Fruit fly (Drosophila melanogaster): ENCODE data around the gene CG9386.

Gene CG9386

DNA sequence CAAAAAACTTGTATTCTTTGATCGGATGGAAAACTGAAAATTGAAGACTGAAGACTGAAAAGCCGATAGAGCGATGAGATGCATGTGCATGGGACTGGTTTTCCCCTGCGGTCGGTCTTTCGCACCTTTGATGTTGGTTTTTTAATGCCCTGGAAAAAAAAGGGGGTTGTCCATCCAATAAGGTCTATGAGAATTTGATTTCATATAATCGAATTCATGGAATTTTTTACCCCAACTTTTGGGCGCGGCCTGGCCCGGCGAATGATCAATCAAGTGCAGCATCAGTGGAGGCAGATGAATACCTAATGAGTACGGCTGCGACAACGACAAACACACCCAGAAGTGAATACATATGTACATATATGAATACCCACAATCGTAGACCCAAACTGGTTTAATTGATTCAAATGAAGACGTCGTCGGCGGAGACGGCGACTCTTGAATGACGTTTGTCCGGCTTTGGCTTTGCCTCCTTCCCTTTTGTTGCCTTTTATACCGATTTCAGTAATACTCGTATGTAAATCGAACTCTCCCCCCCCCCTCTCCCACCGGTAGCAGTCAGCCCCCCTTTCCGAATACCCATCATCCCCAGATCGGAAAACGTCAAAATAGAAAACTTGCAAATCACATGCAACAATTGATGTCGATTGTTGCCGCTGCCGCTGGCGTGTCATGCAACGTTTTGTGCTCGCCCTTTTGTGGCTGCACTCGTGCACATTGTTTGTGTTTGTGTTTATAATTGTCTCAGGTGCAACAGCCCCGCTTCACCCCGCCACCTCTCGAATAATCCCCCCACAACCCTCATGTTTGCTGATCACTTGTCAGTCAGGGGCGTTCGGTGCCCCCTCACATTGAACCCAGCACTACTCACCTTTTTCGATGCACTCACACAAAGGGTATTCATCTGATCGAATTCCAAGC lies 48.1 kb upstream of the CG9386 start (continued):
- TF ChIP-seq HmgZ (tag; optimal IDR thresholded peaks at IDR 0.05) (no peak), Gug (GFP tag; IDR thresholded peaks at IDR 0.05) (no peak), hkb (optimal IDR thresholded peaks at IDR 0.05) (no peak), hkb (GFP tag; IDR thresholded peaks at IDR 0.05) (no peak), oc (tag; optimal IDR thresholded peaks at IDR 0.05) (peak; percentile 55), ci (GFP tag; IDR thresholded peaks at IDR 0.05) (peak; percentile 56; the same call in 2 of the 3 replicates), CG7963 (GFP tag; IDR thresholded peaks at IDR 0.05; ENCODE audit: partially characterized antibody) (no peak), CG6272 (GFP tag; IDR thresholded peaks at IDR 0.05) (no peak), CG4707 (GFP tag; optimal IDR thresholded peaks at IDR 0.05) (no peak), amos (GFP tag; IDR thresholded peaks at IDR 0.05; ENCODE audit: partially characterized antibody) (no peak), corto (GFP tag; optimal IDR thresholded peaks at IDR 0.05) (no peak), abd-A (tag; optimal IDR thresholded peaks at IDR 0.05) (peak; percentile 81), pb (GFP tag; optimal IDR thresholded peaks at IDR 0.05) (no peak), phol (tag; optimal IDR thresholded peaks at IDR 0.05) (no peak), CG30403 (GFP tag; optimal IDR thresholded peaks at IDR 0.05) (no peak), Meics (GFP tag; optimal IDR thresholded peaks at IDR 0.05) (no peak), exex (tag; optimal IDR thresholded peaks at IDR 0.05) (no peak)

- no peak for TF ChIP-seq CG3281 (GFP tag; optimal IDR thresholded peaks at IDR 0.05)
- no peak for TF ChIP-seq CG6272 (GFP tag; IDR thresholded peaks at IDR 0.05)
- TF ChIP-seq CG15514 (GFP tag; optimal IDR thresholded peaks at IDR 0.05), result no peak
- no peak for TF ChIP-seq CG17361 (GFP tag; IDR thresholded peaks at IDR 0.05)
- TF ChIP-seq CG34376 (GFP tag; optimal IDR thresholded peaks at IDR 0.05), result no peak
- TF ChIP-seq CG10209 (GFP tag; optimal IDR thresholded peaks at IDR 0.05), result no peak
- TF ChIP-seq kah (GFP tag; optimal IDR thresholded peaks at IDR 0.05), result peak; percentile 77
- TF ChIP-seq Pdp1 (GFP tag; optimal IDR thresholded peaks at IDR 0.05), result peak in 1 of 2 experiments; percentile 90
- TF ChIP-seq cad (GFP tag; optimal IDR thresholded peaks at IDR 0.05), result no peak
- peak; percentile 29 for TF ChIP-seq Med (GFP tag)
- TF ChIP-seq CG12391 (tag; optimal IDR thresholded peaks at IDR 0.05), result no peak
- TF ChIP-seq CG15601 (tag; optimal IDR thresholded peaks at IDR 0.05), result no peak
- TF ChIP-seq Hand (GFP tag; optimal IDR thresholded peaks at IDR 0.05), result no peak
- peak; percentile 18 for TF ChIP-seq gem (tag; optimal IDR thresholded peaks at IDR 0.05)
- TF ChIP-seq CG10267 (tag; optimal IDR thresholded peaks at IDR 0.05), result no peak
- no peak for TF ChIP-seq Dip2 (GFP tag; IDR thresholded peaks at IDR 0.05)
- no peak for TF ChIP-seq CG15073 (GFP tag; optimal IDR thresholded peaks at IDR 0.05)
- no peak for TF ChIP-seq CG18476 (GFP tag; optimal IDR thresholded peaks at IDR 0.05)
- TF ChIP-seq CG1792 (GFP tag; optimal IDR thresholded peaks at IDR 0.05), result no peak
- TF ChIP-seq CG4282 (GFP tag; optimal IDR thresholded peaks at IDR 0.05), result no peak
- TF ChIP-seq dm (GFP tag; optimal IDR thresholded peaks at IDR 0.05), result no peak
- TF ChIP-seq en (GFP tag; optimal IDR thresholded peaks at IDR 0.05), result no peak
- TF ChIP-seq chm (GFP tag; IDR thresholded peaks at IDR 0.05), result 0 out of 2 replicates have a peak, but pooled peaks have one; percentile 17
- TF ChIP-seq ham (GFP tag; IDR thresholded peaks at IDR 0.05), result no peak
- 0 out of 4 replicates have a peak, but pooled peaks have one; percentile 62 for TF ChIP-seq chinmo (GFP tag; IDR thresholded peaks at IDR 0.05; ENCODE audit: partially characterized antibody)
- no peak for TF ChIP-seq CG10366 (GFP tag; IDR thresholded peaks at IDR 0.05)
- TF ChIP-seq tgo (GFP tag; IDR thresholded peaks at IDR 0.05), result no peak
- no peak for TF ChIP-seq Asciz (GFP tag; optimal IDR thresholded peaks at IDR 0.05)
- TF ChIP-seq unpg (GFP tag; optimal IDR thresholded peaks at IDR 0.05), result no peak
- TF ChIP-seq CG31441 (GFP tag; IDR thresholded peaks at IDR 0.05), result no peak
- TF ChIP-seq CG3847 (GFP tag; IDR thresholded peaks at IDR 0.05), result no peak
- TF ChIP-seq da (GFP tag; optimal IDR thresholded peaks at IDR 0.05), result no peak
- TF ChIP-seq Neu2 (GFP tag; optimal IDR thresholded peaks at IDR 0.05; ENCODE audit: borderline replicate concordance), result no peak
These were observed 46.7 kb upstream of the CG9386 start for dm6 chr3R:9601949-9602348.

Data from whole organism, embryonic.